Fruit fly (Drosophila melanogaster) whole organism, embryonic: ENCODE measurements around the gene siz.
A peak's percentile ranks its signal among the peaks of the same experiment; 100 is the strongest.

ENCODE experiments used
- Asciz ChIP-seq: fragments of 200-800 bp; sonication (Bioruptor generic); optimal IDR thresholded peaks from 2 replicates; lab custom pipeline; 2017; ENCODE audit warnings: missing biosample characterization, mild to moderate bottlenecking, missing genetic modification characterization, missing genetic modification reagents
- Bgb ChIP-seq: fragments of 200-800 bp; sonication (Bioruptor generic); IDR thresholded peaks from 2 replicates; pipeline ENCODE4 v1.3.6; 2022; ENCODE audit warnings: missing biosample characterization, missing genetic modification characterization; ENCODE audit not compliant: partially characterized antibody
- CG10209 ChIP-seq: fragments of 200-800 bp; sonication (Bioruptor generic); optimal IDR thresholded peaks from 3 replicates; lab custom pipeline; 2017; ENCODE audit warnings: missing biosample characterization, mild to moderate bottlenecking, missing genetic modification characterization, missing genetic modification reagents
- CG10543 ChIP-seq: fragments of 200-800 bp; sonication (Bioruptor generic); optimal IDR thresholded peaks from 3 replicates; lab custom pipeline; 2017; ENCODE audit warnings: missing biosample characterization, mild to moderate bottlenecking, missing genetic modification characterization, moderate library complexity
- CG1529 ChIP-seq: fragments of 200-800 bp; sonication (Bioruptor generic); optimal IDR thresholded peaks from 3 replicates; lab custom pipeline; 2018; ENCODE audit warnings: missing biosample characterization, missing genetic modification characterization
- CG17359 ChIP-seq: fragments of 200-800 bp; sonication (Bioruptor generic); optimal IDR thresholded peaks from 3 replicates; lab custom pipeline; 2018; ENCODE audit warnings: missing biosample characterization, mild to moderate bottlenecking, missing genetic modification characterization, moderate library complexity
- CG17829 ChIP-seq: fragments of 200-800 bp; optimal IDR thresholded peaks from 2 replicates; lab custom pipeline; 2019; ENCODE audit warnings: missing biosample characterization, mild to moderate bottlenecking, missing genetic modification characterization, moderate library complexity
- CG17912 ChIP-seq: fragments of 200-800 bp; sonication (Bioruptor generic); optimal IDR thresholded peaks from 2 replicates; lab custom pipeline; 2018; ENCODE audit warnings: missing biosample characterization, mild to moderate bottlenecking, missing genetic modification characterization
- CG1832 ChIP-seq: fragments of 200-800 bp; sonication (Bioruptor generic); optimal IDR thresholded peaks from 2 replicates; lab custom pipeline; 2017; ENCODE audit warnings: missing biosample characterization, mild to moderate bottlenecking, missing genetic modification characterization, inconsistent platforms
- CG18599 ChIP-seq: fragments of 200-800 bp; sonication (Bioruptor generic); optimal IDR thresholded peaks from 3 replicates; lab custom pipeline; 2017; ENCODE audit warnings: missing biosample characterization, missing genetic modification characterization, mild to moderate bottlenecking, moderate library complexity, missing genetic modification reagents
- CG2120 ChIP-seq: fragments of 200-800 bp; sonication (Bioruptor generic); optimal IDR thresholded peaks from 3 replicates; lab custom pipeline; 2016; ENCODE audit warnings: missing biosample characterization, missing genetic modification characterization
- CG2712 ChIP-seq: fragments of 200-800 bp; optimal IDR thresholded peaks from 3 replicates; lab custom pipeline; 2019; ENCODE audit warnings: missing biosample characterization, mild to moderate bottlenecking, missing genetic modification characterization, moderate library complexity
- CG2889 ChIP-seq: fragments of 200-800 bp; sonication (Bioruptor generic); IDR thresholded peaks from 3 replicates; pipeline ENCODE4 v1.3.6; 2022; ENCODE audit warnings: missing biosample characterization, missing genetic modification characterization
- CG34422 ChIP-seq: fragments of 200-800 bp; sonication (Bioruptor generic); IDR thresholded peaks from 3 replicates; pipeline ENCODE4 v1.3.6; 2022; ENCODE audit warnings: missing biosample characterization, missing genetic modification characterization
- CG4404 ChIP-seq: fragments of 200-800 bp; sonication (Bioruptor generic); IDR thresholded peaks from 2 replicates; pipeline ENCODE4 v1.3.6; 2022; ENCODE audit warnings: missing biosample characterization, missing genetic modification characterization
- CG7839 ChIP-seq: fragments of 200-800 bp; sonication (Bioruptor generic); optimal IDR thresholded peaks from 3 replicates; lab custom pipeline; 2018; ENCODE audit warnings: missing biosample characterization, mild to moderate bottlenecking, missing genetic modification characterization, moderate library complexity
- CG9817 ChIP-seq: fragments of 200-800 bp; sonication (Bioruptor generic); optimal IDR thresholded peaks from 2 replicates; lab custom pipeline; 2018; ENCODE audit warnings: missing biosample characterization, mild to moderate bottlenecking, missing genetic modification characterization, moderate library complexity
- CG9932 ChIP-seq: fragments of 200-800 bp; sonication (Bioruptor generic); IDR thresholded peaks from 2 replicates; pipeline ENCODE4 v1.3.6; 2022; ENCODE audit warnings: missing biosample characterization, missing genetic modification characterization
- Dref ChIP-seq: fragments of 200-800 bp; sonication (Bioruptor generic); IDR thresholded peaks from 2 replicates; pipeline ENCODE4 v1.3.6; 2022; ENCODE audit warnings: missing biosample characterization, missing genetic modification characterization
- Hey ChIP-seq: fragments of 200-800 bp; sonication (Bioruptor generic); optimal IDR thresholded peaks from 3 replicates; lab custom pipeline; 2018; ENCODE audit warnings: missing biosample characterization, mild to moderate bottlenecking, missing genetic modification characterization
- NK7.1 ChIP-seq: fragments of 200-800 bp; sonication (Bioruptor generic); optimal IDR thresholded peaks from 3 replicates; lab custom pipeline; 2016; ENCODE audit warnings: missing biosample characterization, missing genetic modification characterization
- Rfx ChIP-seq: fragments of 200-800 bp; sonication (Bioruptor generic); IDR thresholded peaks from 2 replicates; pipeline ENCODE4 v1.3.6; 2022; ENCODE audit warnings: missing biosample characterization, missing genetic modification characterization
- Scr ChIP-seq: fragments of 200-800 bp; sonication (Bioruptor generic); IDR thresholded peaks from 2 replicates; pipeline ENCODE4 v1.3.6; 2022; ENCODE audit warnings: missing biosample characterization, missing genetic modification characterization; ENCODE audit not compliant: partially characterized antibody
- Six4 ChIP-seq: fragments of 200-800 bp; sonication (Bioruptor generic); optimal IDR thresholded peaks from 2 replicates; lab custom pipeline; 2016; ENCODE audit warnings: missing biosample characterization, missing genetic modification characterization
- Sox100B ChIP-seq: fragments of 200-800 bp; sonication (Bioruptor generic); optimal IDR thresholded peaks from 3 replicates; lab custom pipeline; 2018; ENCODE audit warnings: missing biosample characterization, mild to moderate bottlenecking, missing genetic modification characterization
- Sox102F ChIP-seq: fragments of 200-800 bp; sonication (Bioruptor generic); optimal IDR thresholded peaks from 2 replicates; lab custom pipeline; 2018; ENCODE audit warnings: missing biosample characterization, mild to moderate bottlenecking, missing genetic modification characterization, moderate library complexity
- Stat92E ChIP-seq, 3 experiments: fragments of >200 bp in 2 of 3; fragments of 200-800 bp in 1 of 3; sonication (Bioruptor generic) in 1 of 3; optimal IDR thresholded peaks; 2 replicates each; lab custom pipeline; 2017 to 2019; ENCODE audit warnings: missing biosample characterization in 3 of 3, missing genetic modification characterization in 3 of 3, mild to moderate bottlenecking in 1 of 3, moderate library complexity in 1 of 3
- ase ChIP-seq: fragments of 200-800 bp; sonication (Bioruptor generic); IDR thresholded peaks from 3 replicates; pipeline ENCODE4 v1.3.6; 2022; ENCODE audit warnings: missing biosample characterization, missing genetic modification characterization
- bsh ChIP-seq, 2 experiments: fragments of 200-800 bp; sonication (Bioruptor generic); optimal IDR thresholded peaks; 2 replicates each; lab custom pipeline; 2017 to 2018; ENCODE audit warnings: mild to moderate bottlenecking in 2 of 2, missing biosample characterization in 2 of 2, missing genetic modification characterization in 2 of 2, moderate library complexity in 1 of 2
- caup ChIP-seq: fragments of 200-800 bp; sonication (Bioruptor generic); optimal IDR thresholded peaks from 3 replicates; lab custom pipeline; 2017; ENCODE audit warnings: missing biosample characterization, mild to moderate bottlenecking, missing genetic modification characterization, moderate library complexity; ENCODE audit not compliant: severe bottlenecking
- chinmo ChIP-seq: fragments of 200-800 bp; sonication (Bioruptor generic); IDR thresholded peaks from 4 replicates; pipeline ENCODE4 v1.3.6; 2022; ENCODE audit warnings: missing biosample characterization, missing genetic modification characterization; ENCODE audit not compliant: partially characterized antibody
- chm ChIP-seq: fragments of 200-800 bp; sonication (Bioruptor generic); IDR thresholded peaks from 2 replicates; pipeline ENCODE4 v1.3.6; 2022; ENCODE audit warnings: missing biosample characterization, missing genetic modification characterization
- dati ChIP-seq: fragments of 200-800 bp; sonication (Bioruptor generic); IDR thresholded peaks from 2 replicates; pipeline ENCODE4 v1.3.6; 2022; ENCODE audit warnings: missing biosample characterization, missing genetic modification characterization
- hth ChIP-seq: fragments of >200 bp; optimal IDR thresholded peaks from 2 replicates; lab custom pipeline; 2017; ENCODE audit warnings: inconsistent platforms
- klu ChIP-seq: fragments of 200-800 bp; sonication (Bioruptor generic); IDR thresholded peaks from 2 replicates; pipeline ENCODE4 v1.3.6; 2022; ENCODE audit warnings: missing biosample characterization, missing genetic modification characterization
- lov ChIP-seq, 2 experiments: fragments of 200-800 bp in 1 of 2; fragments of >200 bp in 1 of 2; sonication (Bioruptor generic) in 1 of 2; IDR thresholded peaks in 1 of 2; optimal IDR thresholded peaks in 1 of 2; 2 replicates in 1 of 2; 3 replicates in 1 of 2; pipeline versions ENCODE4 v1.3.6 to Lab custom; 2017 to 2022; ENCODE audit warnings: missing biosample characterization in 1 of 2, missing genetic modification characterization in 1 of 2
- nom ChIP-seq: fragments of 200-800 bp; sonication (Bioruptor generic); optimal IDR thresholded peaks from 2 replicates; lab custom pipeline; 2017; ENCODE audit warnings: missing biosample characterization, missing genetic modification characterization, mild to moderate bottlenecking, moderate library complexity, missing genetic modification reagents
- rib ChIP-seq: fragments of 200-800 bp; sonication (Bioruptor generic); IDR thresholded peaks from 2 replicates; pipeline ENCODE4 v1.3.6; 2022; ENCODE audit warnings: missing biosample characterization, missing genetic modification characterization
- sd ChIP-seq: fragments of 200-800 bp; sonication (Bioruptor generic); optimal IDR thresholded peaks from 3 replicates; lab custom pipeline; 2018; ENCODE audit warnings: missing biosample characterization, mild to moderate bottlenecking, missing genetic modification characterization, moderate library complexity
- sens ChIP-seq: fragments of 200-800 bp; sonication (Bioruptor generic); peaks from one replicate; lab custom pipeline; 2016; ENCODE audit warnings: missing biosample characterization, missing genetic modification characterization
- sqz ChIP-seq: fragments of 200-800 bp; sonication (Bioruptor generic); optimal IDR thresholded peaks from 3 replicates; lab custom pipeline; 2018; ENCODE audit warnings: missing biosample characterization, mild to moderate bottlenecking, missing genetic modification characterization
- sr ChIP-seq: fragments of 200-800 bp; sonication (Bioruptor generic); IDR thresholded peaks from 3 replicates; pipeline ENCODE4 v1.3.6; 2022; ENCODE audit warnings: missing biosample characterization, missing genetic modification characterization
- ssp ChIP-seq: fragments of 200-800 bp; sonication (Bioruptor generic); IDR thresholded peaks from 2 replicates; pipeline ENCODE4 v1.3.6; 2022; ENCODE audit warnings: missing biosample characterization, missing genetic modification characterization
- stc ChIP-seq: fragments of 200-800 bp; sonication (Bioruptor generic); IDR thresholded peaks from 2 replicates; pipeline ENCODE4 v1.3.6; 2022; ENCODE audit warnings: missing biosample characterization, missing genetic modification characterization
- sug ChIP-seq: fragments of 200-800 bp; optimal IDR thresholded peaks from 2 replicates; lab custom pipeline; 2019; ENCODE audit warnings: missing biosample characterization, mild to moderate bottlenecking, missing genetic modification characterization, moderate library complexity
- tin ChIP-seq: fragments of 200-800 bp; sonication (Bioruptor generic); optimal IDR thresholded peaks from 3 replicates; lab custom pipeline; 2016; ENCODE audit warnings: missing biosample characterization, missing genetic modification characterization
- usp ChIP-seq: fragments of >200 bp; optimal IDR thresholded peaks from 2 replicates; lab custom pipeline; 2017; ENCODE audit warnings: missing biosample characterization, missing genetic modification characterization
- z ChIP-seq: fragments of 200-800 bp; sonication (Bioruptor generic); IDR thresholded peaks from 3 replicates; pipeline ENCODE4 v1.3.6; 2022; ENCODE audit warnings: missing biosample characterization, missing genetic modification characterization

siz gene

DNA sequence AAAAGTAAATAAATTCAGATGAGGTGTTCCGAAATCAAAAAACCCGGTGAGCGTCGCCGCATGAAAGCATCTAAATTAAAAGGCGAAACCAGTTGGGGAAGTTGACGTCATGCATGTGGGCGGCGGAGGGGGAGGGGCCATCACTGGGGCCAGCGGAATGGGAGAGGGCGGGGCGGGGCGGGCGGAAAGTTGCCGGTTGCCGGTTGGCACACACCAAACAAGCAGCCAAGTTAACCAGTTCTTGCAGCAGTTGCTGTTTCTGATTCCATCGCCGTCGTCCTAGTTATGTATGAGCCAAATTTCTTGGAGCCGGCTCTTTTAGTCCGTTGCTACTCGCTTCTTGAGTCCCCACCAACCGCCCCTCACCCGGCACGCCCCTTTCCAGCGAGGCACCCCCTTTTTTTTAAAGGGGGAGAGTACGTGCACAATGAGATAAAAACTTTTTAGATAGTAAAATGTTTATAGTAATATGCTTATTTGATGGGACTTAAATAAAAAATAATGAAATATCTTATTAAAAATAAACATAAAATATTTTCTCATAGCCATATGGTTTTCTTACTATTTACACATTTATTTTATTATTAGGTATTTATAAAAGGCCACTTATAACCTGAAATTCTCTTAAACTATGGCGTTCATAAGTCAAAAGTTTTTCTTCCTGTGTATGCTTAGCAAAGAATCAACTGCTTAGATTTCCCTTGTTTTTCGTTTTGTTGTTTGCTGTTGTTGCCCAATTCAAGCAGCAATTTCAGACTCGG, 18.0 kb downstream of the siz start (continued):
- TF ChIP-seq CG1529 (GFP tag; lab: Kevin White, UChicago) (no peak), Dref (no peak), nom (peak; percentile 11), hth (lab: Kevin White, UChicago) (no peak), CG10543 (GFP tag; lab: Kevin White, UChicago) (peak; percentile 8), bsh (GFP tag; optimal IDR thresholded peaks at IDR 0.05; lab: Kevin White, UChicago) (peak in 1 of 2 experiments; percentile 15), Sox102F (GFP tag; lab: Kevin White, UChicago) (peak; percentile 18), sug (tag; lab: Kevin White, UChicago) (no peak), CG2889 (GFP tag; lab: Robert Waterston, UW) (no peak), chm (GFP tag; lab: Robert Waterston, UW) (0 out of 2 replicates have a peak, but pooled peaks have one; percentile 25), chinmo (GFP tag; lab: Robert Waterston, UW) (peak; percentile 69; the same call in 1 of the 4 replicates), CG17359 (tag; lab: Kevin White, UChicago) (no peak), CG34422 (GFP tag; lab: Robert Waterston, UW) (peak; percentile 75; the same call in 1 of the 3 replicates), usp (no peak), stc (GFP tag; lab: Robert Waterston, UW) (0 out of 2 replicates have a peak, but pooled peaks have one; percentile 5), Hey (tag; lab: Kevin White, UChicago) (no peak), dati (GFP tag; lab: Robert Waterston, UW) (peak; percentile 16; the same call in 1 of the 2 replicates), lov (optimal IDR thresholded peaks at IDR 0.05; lab: Kevin White, UChicago) (no peak), lov (GFP tag; IDR thresholded peaks at IDR 0.05; lab: Robert Waterston, UW) (0 out of 3 replicates have a peak, but pooled peaks have one; percentile 12), sr (GFP tag; lab: Robert Waterston, UW) (peak; percentile 49; the same call in 1 of the 3 replicates), sd (tag; lab: Kevin White, UChicago) (peak; percentile 18), CG9932 (GFP tag; lab: Robert Waterston, UW) (peak; percentile 24; the same call in 1 of the 2 replicates), CG18599 (GFP tag; lab: Kevin White, UChicago) (peak; percentile 11), rib (GFP tag; lab: Robert Waterston, UW) (0 out of 2 replicates have a peak, but pooled peaks have one; percentile 46), sens (GFP tag; lab: Kevin White, UChicago) (peak; percentile 44), ase (GFP tag; lab: Robert Waterston, UW) (0 out of 3 replicates have a peak, but pooled peaks have one; percentile 16), Asciz (GFP tag; lab: Kevin White, UChicago) (no peak), NK7.1 (GFP tag; lab: Kevin White, UChicago) (no peak), Six4 (no peak), klu (GFP tag; lab: Robert Waterston, UW) (peak; percentile 68)

DNA sequence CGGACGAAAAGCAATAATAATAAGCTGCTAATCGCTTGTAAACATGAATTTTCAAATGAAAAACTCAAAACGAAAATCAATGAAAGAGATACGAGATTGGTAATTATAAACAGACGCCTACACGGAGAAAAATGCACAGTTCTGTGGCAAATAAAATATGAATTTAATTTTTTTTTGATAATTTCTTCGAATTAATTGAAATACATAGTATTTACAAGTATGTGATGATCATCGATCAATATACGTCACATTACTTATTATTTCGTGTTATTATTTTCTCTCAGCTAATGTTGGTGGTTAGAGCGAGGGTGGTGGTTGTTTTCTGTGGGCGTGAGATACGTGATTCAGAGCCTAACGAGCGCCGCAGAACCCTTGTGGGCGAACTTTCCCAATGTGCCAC, 19.4 kb downstream of the siz start:
- TF ChIP-seq sqz (GFP tag; lab: Kevin White, UChicago), result no peak
- TF ChIP-seq CG1832, result no peak
- TF ChIP-seq CG10209 (GFP tag; lab: Kevin White, UChicago), result peak; percentile 66
- peak; percentile 50 for TF ChIP-seq caup (GFP tag; lab: Kevin White, UChicago)
- TF ChIP-seq CG7839, result peak; percentile 79
- peak; percentile 77 for TF ChIP-seq CG2120
- TF ChIP-seq CG4404 (GFP tag; lab: Robert Waterston, UW), result peak; percentile 26; the same call in 1 of the 2 replicates
- TF ChIP-seq CG9817 (tag; lab: Kevin White, UChicago), result peak; percentile 44
- peak; percentile 59 for TF ChIP-seq ssp (GFP tag; lab: Robert Waterston, UW)
- peak; percentile 84 for TF ChIP-seq CG2712 (tag; lab: Kevin White, UChicago)
- TF ChIP-seq Scr (GFP tag; lab: Robert Waterston, UW), result no peak
- TF ChIP-seq z (GFP tag; lab: Robert Waterston, UW), result no peak
- no peak for TF ChIP-seq Bgb (GFP tag; lab: Robert Waterston, UW)
- peak; percentile 77 for TF ChIP-seq Sox100B (GFP tag; lab: Kevin White, UChicago)
- TF ChIP-seq Rfx (GFP tag; lab: Robert Waterston, UW), result peak; percentile 69
- TF ChIP-seq Stat92E (GFP tag; optimal IDR thresholded peaks at IDR 0.05; lab: Kevin White, UChicago), result peak in 1 of 3 experiments; percentile 53
- peak; percentile 74 for TF ChIP-seq CG17829 (tag; lab: Kevin White, UChicago)
- TF ChIP-seq tin (GFP tag; lab: Kevin White, UChicago), result peak; percentile 75
- TF ChIP-seq CG17912, result no peak
